Worm (Caenorhabditis elegans) whole organism, early embryonic: Measurements from ENCODE around the gene bre-3.

ENCODE experiments used
- B0310.2 ChIP-seq: sonication (generic microtip); optimal IDR thresholded peaks from 2 replicates; lab custom pipeline; 2016; ENCODE audit warnings: mild to moderate bottlenecking, missing genetic modification characterization, missing compliant biosample characterization
- aly-1 ChIP-seq: sonication (generic microtip); optimal IDR thresholded peaks from 2 replicates; lab custom pipeline; 2016; ENCODE audit warnings: missing genetic modification characterization, missing compliant biosample characterization
- ama-1 ChIP-seq: fragments of 150-350 bp; optimal IDR thresholded peaks from 2 replicates; lab custom pipeline; 2014
- ceh-13 ChIP-seq: fragments of 200-800 bp; sonication (Bioruptor generic); optimal IDR thresholded peaks from 2 replicates; lab custom pipeline; 2018; ENCODE audit warnings: mild to moderate bottlenecking, missing genetic modification characterization, missing compliant biosample characterization
- ceh-36 ChIP-seq: sonication (generic microtip); optimal IDR thresholded peaks from 2 replicates; lab custom pipeline; 2016; ENCODE audit warnings: missing genetic modification characterization, inconsistent platforms, missing compliant biosample characterization
- flt-1 ChIP-seq: fragments of 200-800 bp; sonication (Bioruptor generic); IDR thresholded peaks from 2 replicates; pipeline ENCODE4 v1.3.6; 2022; ENCODE audit warnings: missing genetic modification characterization, missing compliant biosample characterization
- hmbx-1 ChIP-seq: sonication (generic microtip); optimal IDR thresholded peaks from 2 replicates; lab custom pipeline; 2016; ENCODE audit warnings: mild to moderate bottlenecking, missing genetic modification characterization, missing compliant biosample characterization
- hmg-4 ChIP-seq: fragments of 200-800 bp; sonication (Bioruptor generic); optimal IDR thresholded peaks from 2 replicates; lab custom pipeline; 2018; ENCODE audit warnings: mild to moderate bottlenecking, missing genetic modification characterization, missing compliant biosample characterization
- pes-1 ChIP-seq: fragments of 200-800 bp; sonication (Bioruptor generic); IDR thresholded peaks from 2 replicates; pipeline ENCODE4 v1.3.6; 2022; ENCODE audit warnings: missing genetic modification reagents, missing genetic modification characterization, missing compliant biosample characterization
- scrt-1 ChIP-seq: fragments of 200-800 bp; sonication (Bioruptor generic); IDR thresholded peaks from 2 replicates; pipeline ENCODE4 v1.3.6; 2022; ENCODE audit warnings: missing genetic modification characterization, missing compliant biosample characterization
- sea-1 ChIP-seq: fragments of 200-800 bp; sonication (Bioruptor generic); conservative IDR thresholded peaks from 2 replicates; pipeline ENCODE4 v1.3.6; 2022; ENCODE audit warnings: missing genetic modification characterization, missing compliant biosample characterization
- tbx-11 ChIP-seq: fragments of 200-800 bp; sonication (Bioruptor generic); IDR thresholded peaks from 2 replicates; pipeline ENCODE4 v1.3.6; 2022; ENCODE audit warnings: missing genetic modification characterization, missing compliant biosample characterization
- tbx-37 ChIP-seq: fragments of 200-800 bp; sonication (Bioruptor generic); conservative IDR thresholded peaks from 2 replicates; pipeline ENCODE4 v1.3.6; 2022; ENCODE audit warnings: missing genetic modification reagents, missing genetic modification characterization, missing compliant biosample characterization

DNA sequence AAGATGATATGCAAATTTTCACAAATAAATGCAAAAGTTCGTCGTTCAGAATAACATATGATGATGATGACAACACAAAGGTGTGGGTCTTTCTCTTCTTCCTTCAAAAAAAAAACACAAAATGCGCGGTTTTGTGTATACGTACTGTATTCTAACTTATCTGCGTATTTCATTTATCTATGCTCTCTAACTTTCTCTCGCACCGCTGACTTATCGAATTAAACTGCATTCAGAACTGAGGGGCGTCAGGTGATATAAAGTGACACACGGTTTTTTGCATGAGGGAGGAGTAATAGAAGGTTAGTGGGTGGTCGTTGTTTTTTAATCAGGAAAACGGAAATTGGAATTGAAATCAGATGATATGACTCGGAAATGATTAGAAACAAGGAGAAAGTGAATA lies 15.0 kb upstream of the bre-3 start, which contains the start of gene sod-4:
- TF ChIP-seq ama-1 (lab: Kevin White, UChicago), result no peak
- TF ChIP-seq flt-1, result no peak
- no peak for TF ChIP-seq hmg-4 (GFP tag; lab: Kevin White, UChicago)
- TF ChIP-seq scrt-1, result no peak
- no peak for TF ChIP-seq B0310.2 (tag; lab: Kevin White, UChicago)
- no peak for TF ChIP-seq aly-1 (tag; lab: Kevin White, UChicago)
- TF ChIP-seq hmbx-1 (tag; lab: Kevin White, UChicago), result no peak
- TF ChIP-seq sea-1 (GFP tag; lab: Robert Waterston, UW), result no peak
- no peak for TF ChIP-seq ceh-36
- no peak for TF ChIP-seq tbx-37 (GFP tag; lab: Robert Waterston, UW)
- no peak for TF ChIP-seq ceh-13 (GFP tag; lab: Kevin White, UChicago)
- TF ChIP-seq pes-1, result no peak
- TF ChIP-seq tbx-11 (GFP tag; lab: Robert Waterston, UW), result no peak
